Worm (Caenorhabditis elegans) whole organism, mixed stage, embryonic: ENCODE measurements around the gene fbxc-48.

Experiments used
- lin-13 ChIP-seq: fragments of 150-350 bp; optimal IDR thresholded peaks from 2 replicates; lab custom pipeline; 2014; ENCODE audit warnings: missing biosample characterization, missing genetic modification characterization
- lsy-2 ChIP-seq: fragments of 150-350 bp; optimal IDR thresholded peaks from 2 replicates; lab custom pipeline; 2014; ENCODE audit warnings: missing biosample characterization, missing genetic modification characterization
- nhr-12 ChIP-seq: fragments of 150-350 bp; optimal IDR thresholded peaks from 2 replicates; lab custom pipeline; 2014; ENCODE audit warnings: missing biosample characterization, missing genetic modification characterization
- nhr-76 ChIP-seq: sonication (generic microtip); optimal IDR thresholded peaks from 2 replicates; lab custom pipeline; 2017; ENCODE audit warnings: missing biosample characterization, missing genetic modification characterization
- unc-39 ChIP-seq: fragments of 150-350 bp; optimal IDR thresholded peaks from 2 replicates; lab custom pipeline; 2014; ENCODE audit warnings: missing biosample characterization, missing genetic modification characterization
- unc-62 ChIP-seq: fragments of 150-350 bp; optimal IDR thresholded peaks from 2 replicates; lab custom pipeline; 2014; ENCODE audit warnings: missing biosample characterization, missing genetic modification reagents, missing genetic modification characterization

ce11 chrII:729931-730330, 10.8 kb downstream of the fbxc-48 start:
- TF ChIP-seq lsy-2 (peak; percentile 23), nhr-76 (tag; lab: Kevin White, UChicago) (no peak), lin-13 (tag; lab: Kevin White, UChicago) (no peak), unc-39 (no peak), nhr-12 (tag; lab: Kevin White, UChicago) (no peak), unc-62 (no peak)
